Worm (Caenorhabditis elegans): Measurements from ENCODE around the gene atg-16.2.
A peak's percentile ranks its signal among the peaks of the same experiment; 100 is the strongest.

DNA sequence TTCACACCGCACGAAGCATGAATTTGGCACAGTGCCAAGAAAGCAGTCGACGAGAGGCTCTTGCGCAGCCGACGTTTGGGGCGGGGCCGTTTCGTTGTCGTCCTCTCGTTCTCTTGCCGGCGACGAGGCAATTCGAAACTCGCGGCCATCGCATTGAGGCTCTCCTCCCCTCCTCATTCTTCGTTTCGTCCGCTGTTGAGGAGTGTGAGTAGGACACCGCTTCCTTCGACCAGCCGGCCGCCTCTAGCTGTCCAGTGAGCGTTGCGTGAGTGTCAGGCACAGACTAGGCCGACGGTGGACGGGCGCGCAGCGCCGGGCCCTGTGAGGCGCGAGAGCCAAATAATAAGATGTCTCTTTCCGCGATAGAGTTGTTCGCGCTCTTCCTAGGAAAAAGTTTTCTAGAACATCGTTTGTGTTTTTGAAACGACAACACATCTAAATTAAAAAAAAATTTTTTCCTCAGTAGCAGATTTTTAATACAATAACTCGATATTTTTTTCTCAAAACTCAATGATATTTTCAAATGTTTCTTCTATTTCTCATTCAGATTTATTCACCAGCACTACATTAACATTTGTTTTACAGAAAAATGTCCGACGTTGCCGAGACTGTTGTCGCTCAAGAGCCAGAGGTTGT is 38.7 kb upstream of the atg-16.2 start, which contains the start of the genes T28D9.11 and T28D9.1:
- TF ChIP-seq skn-1 (tag; optimal IDR thresholded peaks at IDR 0.05) (no peak), efl-1 (optimal IDR thresholded peaks at IDR 0.05) (peak; percentile 38 to 55), efl-1 (GFP tag; optimal IDR thresholded peaks at IDR 0.05 in 1 of 2) (peak in 1 of 2 experiments; percentile 32), zip-4 (GFP tag; optimal IDR thresholded peaks at IDR 0.05) (no peak), nhr-19 (GFP tag; conservative IDR thresholded peaks at IDR 0.05) (0 out of 2 replicates have a peak, but pooled peaks have one; percentile 16), sptf-1 (tag; optimal IDR thresholded peaks at IDR 0.05) (no peak), C34B4.2 (tag; optimal IDR thresholded peaks at IDR 0.05) (no peak), zag-1 (tag; optimal IDR thresholded peaks at IDR 0.05) (no peak), lin-39 (tag; optimal IDR thresholded peaks at IDR 0.05) (no peak), nhr-71 (tag; optimal IDR thresholded peaks at IDR 0.05) (peak; percentile 55), mep-1 (tag; optimal IDR thresholded peaks at IDR 0.05) (peak; percentile 30), blmp-1 (tag; optimal IDR thresholded peaks at IDR 0.05) (no peak), pqm-1 (tag; optimal IDR thresholded peaks at IDR 0.05) (no peak), ama-1 (optimal IDR thresholded peaks at IDR 0.05) (peak; percentile 59), nhr-12 (tag; optimal IDR thresholded peaks at IDR 0.05) (no peak)

Measured in whole organism, L1 larva.